Fruit fly (Drosophila melanogaster) whole organism, embryonic: ENCODE results near the gene Uba5.
A peak's percentile ranks its signal among the peaks of the same experiment; 100 is the strongest.

Experiments
- ATbp ChIP-seq: fragments of 200-800 bp; sonication (Bioruptor generic); optimal IDR thresholded peaks from 2 replicates; lab custom pipeline; 2017; ENCODE audit warnings: missing biosample characterization, mild to moderate bottlenecking, missing genetic modification characterization, missing genetic modification reagents
- Adf1 ChIP-seq: fragments of 200-800 bp; sonication (Bioruptor generic); IDR thresholded peaks from 2 replicates; pipeline ENCODE4 v1.3.6; 2022; ENCODE audit warnings: missing biosample characterization, missing genetic modification characterization
- BEAF-32 ChIP-seq: fragments of 200-800 bp; sonication (Bioruptor generic); optimal IDR thresholded peaks from 3 replicates; lab custom pipeline; 2017; ENCODE audit warnings: missing biosample characterization, missing genetic modification characterization, mild to moderate bottlenecking, moderate library complexity, missing genetic modification reagents
- CG10462 ChIP-seq: fragments of 200-800 bp; sonication (Bioruptor generic); optimal IDR thresholded peaks from 2 replicates; lab custom pipeline; 2016; ENCODE audit warnings: missing biosample characterization, missing genetic modification characterization
- CG12236 ChIP-seq: fragments of 200-800 bp; sonication (Bioruptor generic); optimal IDR thresholded peaks from 2 replicates; lab custom pipeline; 2016; ENCODE audit warnings: missing biosample characterization, missing genetic modification characterization
- CG1603 ChIP-seq: fragments of 200-800 bp; sonication (Bioruptor generic); optimal IDR thresholded peaks from 2 replicates; lab custom pipeline; 2019; ENCODE audit warnings: missing biosample characterization, mild to moderate bottlenecking, missing genetic modification characterization, moderate library complexity
- CG16813 ChIP-seq: fragments of 200-800 bp; sonication (Bioruptor generic); IDR thresholded peaks from 3 replicates; pipeline ENCODE4 v1.3.6; 2022; ENCODE audit warnings: missing biosample characterization, missing genetic modification characterization; ENCODE audit not compliant: partially characterized antibody
- CG17385 ChIP-seq: fragments of 200-800 bp; sonication (Bioruptor generic); optimal IDR thresholded peaks from 3 replicates; lab custom pipeline; 2018; ENCODE audit warnings: missing biosample characterization, mild to moderate bottlenecking, missing genetic modification characterization
- CG18476 ChIP-seq: fragments of 200-800 bp; sonication (Bioruptor generic); optimal IDR thresholded peaks from 2 replicates; lab custom pipeline; 2016; ENCODE audit warnings: missing biosample characterization, mild to moderate bottlenecking, missing genetic modification characterization
- CG2129 ChIP-seq: fragments of 200-800 bp; sonication (Bioruptor generic); IDR thresholded peaks from 2 replicates; pipeline ENCODE4 v1.3.6; 2022; ENCODE audit warnings: missing biosample characterization, missing genetic modification characterization; ENCODE audit not compliant: partially characterized antibody
- CG3281 ChIP-seq: fragments of 200-800 bp; sonication (Bioruptor generic); optimal IDR thresholded peaks from 3 replicates; lab custom pipeline; 2017; ENCODE audit warnings: missing biosample characterization, mild to moderate bottlenecking, missing genetic modification characterization
- CG3726 ChIP-seq: fragments of 200-800 bp; sonication (Bioruptor generic); IDR thresholded peaks from 3 replicates; pipeline ENCODE4, ENCODE4 v1.3.6; 2022; ENCODE audit warnings: missing biosample characterization, missing genetic modification characterization
- CG3847 ChIP-seq: fragments of 200-800 bp; sonication (Bioruptor generic); IDR thresholded peaks from 2 replicates; pipeline ENCODE4 v1.3.6; 2022; ENCODE audit warnings: missing biosample characterization, missing genetic modification characterization
- CG4424 ChIP-seq: fragments of 200-800 bp; sonication (Bioruptor generic); optimal IDR thresholded peaks from 3 replicates; lab custom pipeline; 2016; ENCODE audit warnings: missing biosample characterization, missing genetic modification characterization
- CG6765 ChIP-seq: fragments of 200-800 bp; sonication (Bioruptor generic); optimal IDR thresholded peaks from 3 replicates; lab custom pipeline; 2017; ENCODE audit warnings: missing biosample characterization, mild to moderate bottlenecking, missing genetic modification characterization
- CG6791 ChIP-seq: fragments of 200-800 bp; sonication (Bioruptor generic); IDR thresholded peaks from 3 replicates; pipeline ENCODE4 v1.3.6; 2022; ENCODE audit warnings: missing biosample characterization, missing genetic modification characterization; ENCODE audit not compliant: partially characterized antibody
- CG8089 ChIP-seq: fragments of 200-800 bp; sonication (Bioruptor generic); optimal IDR thresholded peaks from 3 replicates; lab custom pipeline; 2016; ENCODE audit warnings: missing biosample characterization, missing genetic modification characterization
- CG8388 ChIP-seq: fragments of 200-800 bp; sonication (Bioruptor generic); optimal IDR thresholded peaks from 2 replicates; lab custom pipeline; 2019; ENCODE audit warnings: missing biosample characterization, mild to moderate bottlenecking, missing genetic modification characterization, moderate library complexity
- CG9215 ChIP-seq: fragments of 200-800 bp; sonication (Bioruptor generic); IDR thresholded peaks from 2 replicates; pipeline ENCODE4 v1.3.6; 2022; ENCODE audit warnings: missing biosample characterization, missing genetic modification characterization
- CoRest ChIP-seq: fragments of 200-800 bp; sonication (Bioruptor generic); optimal IDR thresholded peaks from 3 replicates; lab custom pipeline; 2018; ENCODE audit warnings: missing biosample characterization, mild to moderate bottlenecking, missing genetic modification characterization, moderate library complexity
- D19A ChIP-seq: fragments of 200-800 bp; optimal IDR thresholded peaks from 3 replicates; lab custom pipeline; 2019; ENCODE audit warnings: missing biosample characterization, mild to moderate bottlenecking, missing genetic modification characterization, moderate library complexity
- E2f2 ChIP-seq: fragments of 200-800 bp; sonication (Bioruptor generic); IDR thresholded peaks from 2 replicates; pipeline ENCODE4 v1.3.6; 2022; ENCODE audit warnings: missing biosample characterization, missing genetic modification characterization
- Ets97D ChIP-seq: fragments of 200-800 bp; sonication (Bioruptor generic); optimal IDR thresholded peaks from 3 replicates; lab custom pipeline; 2016; ENCODE audit warnings: missing biosample characterization, missing genetic modification characterization
- H2.0 ChIP-seq: fragments of 200-800 bp; sonication (Bioruptor generic); IDR thresholded peaks from 2 replicates; pipeline ENCODE4 v1.3.6; 2022; ENCODE audit warnings: missing biosample characterization, missing genetic modification characterization
- HLH4C ChIP-seq: fragments of 200-800 bp; sonication (Bioruptor generic); IDR thresholded peaks from 3 replicates; pipeline ENCODE4 v1.3.6; 2022; ENCODE audit warnings: missing biosample characterization, missing genetic modification characterization; ENCODE audit not compliant: partially characterized antibody
- HLH54F ChIP-seq: fragments of 200-800 bp; sonication (Bioruptor generic); optimal IDR thresholded peaks from 3 replicates; lab custom pipeline; 2016; ENCODE audit warnings: missing biosample characterization, missing genetic modification characterization
- HmgZ ChIP-seq: fragments of 200-800 bp; sonication (Bioruptor generic); optimal IDR thresholded peaks from 2 replicates; lab custom pipeline; 2018; ENCODE audit warnings: missing biosample characterization, mild to moderate bottlenecking, missing genetic modification characterization
- Nf-YC ChIP-seq: fragments of 200-800 bp; optimal IDR thresholded peaks from 3 replicates; lab custom pipeline; 2019; ENCODE audit warnings: missing biosample characterization, mild to moderate bottlenecking, missing genetic modification characterization, moderate library complexity
- PHDP ChIP-seq: fragments of 200-800 bp; sonication (Bioruptor generic); optimal IDR thresholded peaks from 3 replicates; lab custom pipeline; 2018; ENCODE audit warnings: missing biosample characterization, mild to moderate bottlenecking, missing genetic modification characterization, moderate library complexity
- Usf ChIP-seq: fragments of 200-800 bp; sonication (Bioruptor generic); optimal IDR thresholded peaks from 2 replicates; lab custom pipeline; 2017; ENCODE audit warnings: missing genotype, missing biosample characterization, missing genetic modification characterization
- YL-1 ChIP-seq: fragments of 200-800 bp; sonication (Bioruptor generic); optimal IDR thresholded peaks from 3 replicates; lab custom pipeline; 2017; ENCODE audit warnings: missing biosample characterization, mild to moderate bottlenecking, missing genetic modification characterization
- aop ChIP-seq: fragments of 200-800 bp; sonication (Bioruptor generic); IDR thresholded peaks from 2 replicates; pipeline ENCODE4 v1.3.6; 2022; ENCODE audit warnings: missing biosample characterization, missing genetic modification characterization
- ase ChIP-seq: fragments of 200-800 bp; sonication (Bioruptor generic); IDR thresholded peaks from 3 replicates; pipeline ENCODE4 v1.3.6; 2022; ENCODE audit warnings: missing biosample characterization, missing genetic modification characterization
- br ChIP-seq: fragments of >200 bp; optimal IDR thresholded peaks from 2 replicates; lab custom pipeline; 2017
- chinmo ChIP-seq: fragments of 200-800 bp; sonication (Bioruptor generic); IDR thresholded peaks from 4 replicates; pipeline ENCODE4 v1.3.6; 2022; ENCODE audit warnings: missing biosample characterization, missing genetic modification characterization; ENCODE audit not compliant: partially characterized antibody
- emc ChIP-seq: fragments of 200-800 bp; sonication (Bioruptor generic); optimal IDR thresholded peaks from 2 replicates; lab custom pipeline; 2016; ENCODE audit warnings: missing biosample characterization, missing genetic modification characterization
- en ChIP-seq: fragments of 200-800 bp; sonication (Bioruptor generic); optimal IDR thresholded peaks from 2 replicates; lab custom pipeline; 2016; ENCODE audit warnings: missing biosample characterization, missing genetic modification characterization
- eyg ChIP-seq: fragments of 200-800 bp; sonication (Bioruptor generic); optimal IDR thresholded peaks from 3 replicates; lab custom pipeline; 2016; ENCODE audit warnings: missing biosample characterization, missing genetic modification characterization
- fd102C ChIP-seq: fragments of 200-800 bp; sonication (Bioruptor generic); optimal IDR thresholded peaks from 2 replicates; lab custom pipeline; 2018; ENCODE audit warnings: missing biosample characterization, mild to moderate bottlenecking, missing genetic modification characterization, moderate library complexity
- fd64A ChIP-seq: fragments of 200-800 bp; sonication (Bioruptor generic); optimal IDR thresholded peaks from 3 replicates; lab custom pipeline; 2018; ENCODE audit warnings: missing biosample characterization, mild to moderate bottlenecking, missing genetic modification characterization
- fd96Cb ChIP-seq: fragments of 200-800 bp; sonication (Bioruptor generic); optimal IDR thresholded peaks from 2 replicates; lab custom pipeline; 2018; ENCODE audit warnings: missing biosample characterization, mild to moderate bottlenecking, missing genetic modification characterization, moderate library complexity
- gfzf ChIP-seq: fragments of 200-800 bp; sonication (Bioruptor generic); optimal IDR thresholded peaks from 2 replicates; lab custom pipeline; 2016; ENCODE audit warnings: missing biosample characterization, mild to moderate bottlenecking, missing genetic modification characterization, moderate library complexity
- h ChIP-seq: fragments of >200 bp; optimal IDR thresholded peaks from 2 replicates; lab custom pipeline; 2017
- hbn ChIP-seq: fragments of 200-800 bp; sonication (Bioruptor generic); IDR thresholded peaks from 2 replicates; pipeline ENCODE4 v1.3.6; 2022; ENCODE audit warnings: missing biosample characterization, missing genetic modification characterization; ENCODE audit not compliant: partially characterized antibody
- kah ChIP-seq: fragments of 200-800 bp; sonication (Bioruptor generic); optimal IDR thresholded peaks from 2 replicates; lab custom pipeline; 2018; ENCODE audit warnings: missing biosample characterization, mild to moderate bottlenecking, missing genetic modification characterization
- knrl ChIP-seq: fragments of 200-800 bp; sonication (Bioruptor generic); IDR thresholded peaks from 3 replicates; pipeline ENCODE4 v1.3.6; 2022; ENCODE audit warnings: missing biosample characterization, missing genetic modification characterization; ENCODE audit not compliant: partially characterized antibody
- nmo ChIP-seq: fragments of 200-800 bp; sonication (Bioruptor generic); optimal IDR thresholded peaks from 2 replicates; lab custom pipeline; 2018; ENCODE audit warnings: missing biosample characterization, mild to moderate bottlenecking, missing genetic modification characterization, moderate library complexity
- pnt ChIP-seq: fragments of 200-800 bp; sonication (Bioruptor generic); optimal IDR thresholded peaks from 3 replicates; lab custom pipeline; 2016; ENCODE audit warnings: missing biosample characterization, missing genetic modification characterization
- ro ChIP-seq: fragments of 200-800 bp; sonication (Bioruptor generic); IDR thresholded peaks from 2 replicates; pipeline ENCODE4 v1.3.6; 2022; ENCODE audit warnings: missing biosample characterization, missing genetic modification characterization
- sd ChIP-seq: fragments of 200-800 bp; sonication (Bioruptor generic); optimal IDR thresholded peaks from 3 replicates; lab custom pipeline; 2018; ENCODE audit warnings: missing biosample characterization, mild to moderate bottlenecking, missing genetic modification characterization, moderate library complexity
- slbo ChIP-seq: fragments of 200-800 bp; sonication (Bioruptor generic); IDR thresholded peaks from 2 replicates; pipeline ENCODE4 v1.3.6; 2022; ENCODE audit warnings: missing biosample characterization, missing genetic modification characterization

Gene Uba5

DNA sequence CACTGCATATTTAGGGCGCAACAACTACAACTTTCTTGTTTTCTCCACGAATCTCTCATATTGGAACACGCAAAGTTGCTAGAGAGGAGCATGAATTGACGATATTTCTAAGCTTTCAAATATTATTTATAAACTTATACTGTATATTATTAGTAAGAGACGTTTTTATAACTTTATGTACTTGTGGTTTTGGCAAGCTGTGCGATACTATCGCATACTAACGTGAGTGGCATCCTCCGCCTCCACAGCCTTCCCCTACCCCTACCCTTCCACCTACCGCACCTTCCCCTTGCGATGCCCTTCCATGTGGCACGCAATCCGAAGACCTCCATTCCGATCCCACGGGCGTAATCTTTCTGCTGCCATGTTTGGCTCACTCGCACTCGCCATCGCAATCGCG lies 15.0 kb upstream of the Uba5 start (continued):
- TF ChIP-seq gfzf (no peak), HLH54F (no peak), CG1603 (no peak), Adf1 (GFP tag; lab: Robert Waterston, UW) (no peak), hbn (GFP tag; lab: Robert Waterston, UW) (0 out of 2 replicates have a peak, but pooled peaks have one; percentile 23), CG2129 (GFP tag; lab: Robert Waterston, UW) (no peak), fd102C (no peak), E2f2 (GFP tag; lab: Robert Waterston, UW) (peak; percentile 23; the same call in 1 of the 2 replicates), CG6765 (GFP tag; lab: Kevin White, UChicago) (no peak), knrl (peak; percentile 40; the same call in 1 of the 3 replicates), h (no peak), CG10462 (GFP tag; lab: Kevin White, UChicago) (no peak), CG4424 (GFP tag; lab: Kevin White, UChicago) (no peak), CG6791 (GFP tag; lab: Robert Waterston, UW) (no peak), emc (GFP tag; lab: Kevin White, UChicago) (no peak), CG12236 (GFP tag; lab: Kevin White, UChicago) (no peak), kah (no peak), CoRest (tag; lab: Kevin White, UChicago) (peak; percentile 6), CG17385 (GFP tag; lab: Kevin White, UChicago) (no peak), PHDP (tag; lab: Kevin White, UChicago) (no peak), br (lab: Kevin White, UChicago) (no peak), CG8388 (GFP tag; lab: Kevin White, UChicago) (no peak), fd64A (GFP tag; lab: Kevin White, UChicago) (no peak), BEAF-32 (GFP tag; lab: Kevin White, UChicago) (peak; percentile 40), ase (GFP tag; lab: Robert Waterston, UW) (peak; percentile 31; the same call in 1 of the 3 replicates), ro (GFP tag; lab: Robert Waterston, UW) (no peak), chinmo (no peak), Ets97D (no peak), CG18476 (no peak), CG9215 (peak; percentile 36; the same call in 1 of the 2 replicates), eyg (GFP tag; lab: Kevin White, UChicago) (no peak), Nf-YC (no peak), ATbp (no peak), CG16813 (GFP tag; lab: Robert Waterston, UW) (no peak), CG3847 (no peak), HLH4C (GFP tag; lab: Robert Waterston, UW) (no peak), HmgZ (tag; lab: Kevin White, UChicago) (no peak), pnt (no peak), YL-1 (GFP tag; lab: Kevin White, UChicago) (no peak), CG3726 (GFP tag; lab: Robert Waterston, UW) (no peak), nmo (GFP tag; lab: Kevin White, UChicago) (no peak), D19A (no peak), slbo (GFP tag; lab: Robert Waterston, UW) (peak; percentile 56), CG3281 (GFP tag; lab: Kevin White, UChicago) (no peak), sd (tag; lab: Kevin White, UChicago) (no peak), en (GFP tag; lab: Kevin White, UChicago) (no peak), CG8089 (GFP tag; lab: Kevin White, UChicago) (no peak), Usf (no peak), fd96Cb (tag; lab: Kevin White, UChicago) (no peak), aop (GFP tag; lab: Robert Waterston, UW) (no peak), H2.0 (GFP tag; lab: Robert Waterston, UW) (no peak)
